Fruit fly (Drosophila melanogaster): ENCODE measurements around the gene CG46468.

CG46468 gene

DNA sequence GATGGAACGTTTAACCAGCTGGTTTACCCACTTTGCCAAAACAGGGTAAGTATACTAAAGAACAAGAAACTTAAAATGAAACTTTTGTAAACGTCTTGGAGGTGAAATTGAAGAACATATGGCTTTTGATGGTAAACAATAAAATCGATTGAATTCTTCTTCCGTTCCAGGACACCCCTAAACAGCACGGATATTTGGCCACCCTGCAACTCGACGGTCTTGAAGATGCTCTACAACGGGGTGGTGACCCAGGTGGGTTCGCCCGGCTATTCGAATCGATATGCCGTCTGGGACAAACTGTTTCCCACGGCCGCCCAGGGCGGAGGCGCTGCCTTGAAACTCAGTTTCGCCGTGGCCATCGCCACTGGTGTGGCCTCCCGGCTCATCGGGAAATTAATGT lies 25.9 kb upstream of the CG46468 start:
- TF ChIP-seq onecut (GFP tag; IDR thresholded peaks at IDR 0.05), result peak; percentile 50; the same call in 1 of the 2 replicates
- no peak for TF ChIP-seq CG34376 (GFP tag; optimal IDR thresholded peaks at IDR 0.05)
- TF ChIP-seq Ets65A (GFP tag), result peak; percentile 73
- no peak for TF ChIP-seq tup (GFP tag; optimal IDR thresholded peaks at IDR 0.05)
- TF ChIP-seq sob (GFP tag; IDR thresholded peaks at IDR 0.05), result 0 out of 2 replicates have a peak, but pooled peaks have one; percentile 10
- TF ChIP-seq klu (GFP tag; IDR thresholded peaks at IDR 0.05), result no peak
- peak; percentile 6 for TF ChIP-seq pros (GFP tag; optimal IDR thresholded peaks at IDR 0.05)
- no peak for TF ChIP-seq CG8765 (GFP tag; IDR thresholded peaks at IDR 0.05)
- no peak for TF ChIP-seq Sox102F (GFP tag; optimal IDR thresholded peaks at IDR 0.05)
- TF ChIP-seq CG14667 (GFP tag; IDR thresholded peaks at IDR 0.05), result no peak
- no peak for TF ChIP-seq CG8388 (GFP tag; optimal IDR thresholded peaks at IDR 0.05)

DNA sequence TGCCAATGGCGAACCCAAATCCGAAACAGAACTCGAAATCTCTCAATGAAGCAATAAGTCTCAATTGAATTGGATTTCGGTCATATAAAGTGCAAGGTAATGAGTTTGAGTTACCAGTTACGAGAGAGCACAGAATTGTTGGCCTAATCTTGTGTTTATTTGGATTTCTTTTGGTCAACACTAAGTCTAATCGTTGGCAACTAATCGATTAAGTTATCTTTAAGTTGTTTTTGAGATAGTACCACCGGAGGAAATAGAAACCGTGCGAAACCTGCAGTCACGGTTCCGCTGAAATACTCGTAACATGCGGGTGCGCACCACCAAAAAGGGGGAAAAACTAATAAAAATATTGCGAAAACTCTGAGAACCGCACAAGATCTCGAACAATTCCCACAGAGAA lies 23.9 kb upstream of the CG46468 start, which contains the start of gene CG3841:
TSS of gene CG3841 (plus strand) at position 301 of the 400 bp plus-strand sequence.
- TF ChIP-seq exex (tag; optimal IDR thresholded peaks at IDR 0.05), result peak; percentile 40
- TF ChIP-seq Fer1 (GFP tag; optimal IDR thresholded peaks at IDR 0.05), result no peak

DNA sequence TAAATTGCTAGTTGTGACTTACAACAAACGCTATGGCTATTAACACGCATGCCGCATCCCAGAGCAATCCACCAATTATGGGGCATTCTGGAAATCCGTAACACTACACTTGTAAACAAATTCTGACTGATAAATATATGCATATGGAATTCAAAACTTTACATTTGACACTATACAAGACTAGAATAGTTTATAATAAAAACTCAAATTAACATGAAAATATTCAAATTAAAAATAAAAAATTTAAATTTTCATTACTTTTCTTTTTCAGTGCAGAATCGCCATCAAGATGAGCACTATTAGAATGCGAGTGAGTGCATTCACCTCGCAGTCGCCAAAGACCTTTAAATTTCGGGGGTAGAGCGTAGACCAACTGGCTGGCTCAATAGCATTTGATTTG lies 20.7 kb upstream of the CG46468 start:
- no peak for TF ChIP-seq az2 (GFP tag; optimal IDR thresholded peaks at IDR 0.05)
- TF ChIP-seq CG15696 (tag; optimal IDR thresholded peaks at IDR 0.05), result peak; percentile 64
- peak; percentile 26 for TF ChIP-seq CG13424 (tag; optimal IDR thresholded peaks at IDR 0.05)
- peak; percentile 32 for TF ChIP-seq D19A (tag; optimal IDR thresholded peaks at IDR 0.05)
- TF ChIP-seq E2f1 (GFP tag; IDR thresholded peaks at IDR 0.05), result peak; percentile 15; the same call in 1 of the 2 replicates
- no peak for TF ChIP-seq CG17912 (GFP tag; optimal IDR thresholded peaks at IDR 0.05)
- peak; percentile 32 for TF ChIP-seq dmrt99B (tag; optimal IDR thresholded peaks at IDR 0.05)
- peak; percentile 73 for TF ChIP-seq Xrp1 (GFP tag; IDR thresholded peaks at IDR 0.05)
- peak; percentile 8 for TF ChIP-seq CoRest (tag; optimal IDR thresholded peaks at IDR 0.05)
- TF ChIP-seq Spps (tag; optimal IDR thresholded peaks at IDR 0.05), result peak; percentile 49
- TF ChIP-seq Blimp-1 (GFP tag; optimal IDR thresholded peaks at IDR 0.05), result peak; percentile 61
- no peak for TF ChIP-seq D (optimal IDR thresholded peaks at IDR 0.05)
- peak; percentile 21 for TF ChIP-seq D (GFP tag; optimal IDR thresholded peaks at IDR 0.05)
- TF ChIP-seq chif (GFP tag; optimal IDR thresholded peaks at IDR 0.05), result peak in 1 of 2 experiments; percentile 13
- TF ChIP-seq unpg (GFP tag; optimal IDR thresholded peaks at IDR 0.05), result peak; percentile 12
- peak; percentile 79 for TF ChIP-seq CG18262 (tag; optimal IDR thresholded peaks at IDR 0.05)
- peak; percentile 50 for TF ChIP-seq zen (tag; optimal IDR thresholded peaks at IDR 0.05)
- TF ChIP-seq nmo (GFP tag; optimal IDR thresholded peaks at IDR 0.05), result peak; percentile 57
- no peak for TF ChIP-seq CG15514 (GFP tag; optimal IDR thresholded peaks at IDR 0.05)
- peak; percentile 10 for TF ChIP-seq twi (tag; optimal IDR thresholded peaks at IDR 0.05)
- peak; percentile 41 for TF ChIP-seq CG8924 (tag; optimal IDR thresholded peaks at IDR 0.05)
- TF ChIP-seq Ssrp (tag; optimal IDR thresholded peaks at IDR 0.05), result peak; percentile 22
- TF ChIP-seq YL-1 (GFP tag; optimal IDR thresholded peaks at IDR 0.05), result no peak
- no peak for TF ChIP-seq CG3281 (GFP tag; optimal IDR thresholded peaks at IDR 0.05)
- 0 out of 3 replicates have a peak, but pooled peaks have one; percentile 22 for TF ChIP-seq ci (GFP tag; IDR thresholded peaks at IDR 0.05)
- peak; percentile 62 for TF ChIP-seq CG31441 (GFP tag; IDR thresholded peaks at IDR 0.05)
- TF ChIP-seq stc (GFP tag; IDR thresholded peaks at IDR 0.05), result 0 out of 2 replicates have a peak, but pooled peaks have one; percentile 13
- no peak for TF ChIP-seq Dfd (GFP tag; optimal IDR thresholded peaks at IDR 0.05)
- TF ChIP-seq Kr (GFP tag; optimal IDR thresholded peaks at IDR 0.05), result no peak
- peak; percentile 74 for TF ChIP-seq vvl (GFP tag; IDR thresholded peaks at IDR 0.05)
- TF ChIP-seq fd96Cb (tag; optimal IDR thresholded peaks at IDR 0.05), result peak; percentile 39
- 0 out of 3 replicates have a peak, but pooled peaks have one; percentile 48 for TF ChIP-seq CG17361 (GFP tag; IDR thresholded peaks at IDR 0.05)
- TF ChIP-seq CG10209 (GFP tag; optimal IDR thresholded peaks at IDR 0.05), result peak; percentile 15
- peak; percentile 15 for TF ChIP-seq CG7556 (GFP tag; optimal IDR thresholded peaks at IDR 0.05)
- peak; percentile 2 for TF ChIP-seq CG33557 (GFP tag; optimal IDR thresholded peaks at IDR 0.05)
